Worm (Caenorhabditis elegans): ENCODE measurements around the gene K02D3.2.
A peak's percentile ranks its signal among the peaks of the same experiment; 100 is the strongest.

Gene K02D3.2

DNA sequence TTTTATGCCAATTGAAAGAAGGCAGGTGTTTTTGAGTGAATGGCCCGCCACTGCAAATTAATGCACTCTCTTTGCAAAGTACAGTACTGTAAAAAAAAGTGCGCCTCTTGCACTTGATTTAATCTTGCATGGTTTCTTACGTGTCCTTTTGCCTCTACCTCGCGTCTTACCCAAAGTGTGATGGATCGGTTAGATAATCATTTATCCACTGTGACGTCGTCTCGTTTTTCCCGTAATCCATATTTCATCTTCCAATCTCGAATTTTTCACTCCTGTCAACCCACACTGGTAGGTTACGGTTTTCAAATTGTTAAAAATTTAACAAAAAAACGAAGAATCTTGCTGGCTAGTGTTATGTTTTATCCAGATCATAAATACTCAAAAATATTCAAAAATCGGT is 24.9 kb upstream of the K02D3.2 start:
- TF ChIP-seq nhr-25 (tag; optimal IDR thresholded peaks at IDR 0.05) (no peak), ztf-1 (GFP tag; conservative IDR thresholded peaks at IDR 0.05) (no peak), lin-39 (tag; optimal IDR thresholded peaks at IDR 0.05) (no peak), nhr-23 (tag; optimal IDR thresholded peaks at IDR 0.05) (no peak), nhr-21 (tag; optimal IDR thresholded peaks at IDR 0.05) (no peak), ceh-82 (tag; optimal IDR thresholded peaks at IDR 0.05) (no peak), egl-27 (tag; optimal IDR thresholded peaks at IDR 0.05) (no peak), peb-1 (tag; optimal IDR thresholded peaks at IDR 0.05) (no peak), mab-5 (tag; optimal IDR thresholded peaks at IDR 0.05) (no peak), lsy-2 (tag; optimal IDR thresholded peaks at IDR 0.05) (no peak), F13H6.1 (tag; optimal IDR thresholded peaks at IDR 0.05) (no peak), snpc-4 (tag; optimal IDR thresholded peaks at IDR 0.05) (no peak), blmp-1 (tag; optimal IDR thresholded peaks at IDR 0.05; ENCODE audit: insufficient read depth) (no peak), unc-55 (GFP tag; optimal IDR thresholded peaks at IDR 0.05) (no peak), C34F6.9 (tag; optimal IDR thresholded peaks at IDR 0.05) (no peak), ama-1 (optimal IDR thresholded peaks at IDR 0.05) (no peak), ceh-16 (tag; optimal IDR thresholded peaks at IDR 0.05) (peak; percentile 57), unc-62 (GFP tag; optimal IDR thresholded peaks at IDR 0.05) (no peak), sem-4 (tag; optimal IDR thresholded peaks at IDR 0.05) (no peak), ZK546.5 (tag; optimal IDR thresholded peaks at IDR 0.05) (no peak), elt-1 (tag; optimal IDR thresholded peaks at IDR 0.05) (peak; percentile 84), sma-9 (GFP tag; optimal IDR thresholded peaks at IDR 0.05) (peak; percentile 71), sma-9 (tag; optimal IDR thresholded peaks at IDR 0.05) (no peak), R02D3.7 (tag; optimal IDR thresholded peaks at IDR 0.05) (no peak), aly-2 (tag; optimal IDR thresholded peaks at IDR 0.05) (no peak), unc-39 (tag; optimal IDR thresholded peaks at IDR 0.05) (no peak), zag-1 (tag; optimal IDR thresholded peaks at IDR 0.05) (no peak)

DNA sequence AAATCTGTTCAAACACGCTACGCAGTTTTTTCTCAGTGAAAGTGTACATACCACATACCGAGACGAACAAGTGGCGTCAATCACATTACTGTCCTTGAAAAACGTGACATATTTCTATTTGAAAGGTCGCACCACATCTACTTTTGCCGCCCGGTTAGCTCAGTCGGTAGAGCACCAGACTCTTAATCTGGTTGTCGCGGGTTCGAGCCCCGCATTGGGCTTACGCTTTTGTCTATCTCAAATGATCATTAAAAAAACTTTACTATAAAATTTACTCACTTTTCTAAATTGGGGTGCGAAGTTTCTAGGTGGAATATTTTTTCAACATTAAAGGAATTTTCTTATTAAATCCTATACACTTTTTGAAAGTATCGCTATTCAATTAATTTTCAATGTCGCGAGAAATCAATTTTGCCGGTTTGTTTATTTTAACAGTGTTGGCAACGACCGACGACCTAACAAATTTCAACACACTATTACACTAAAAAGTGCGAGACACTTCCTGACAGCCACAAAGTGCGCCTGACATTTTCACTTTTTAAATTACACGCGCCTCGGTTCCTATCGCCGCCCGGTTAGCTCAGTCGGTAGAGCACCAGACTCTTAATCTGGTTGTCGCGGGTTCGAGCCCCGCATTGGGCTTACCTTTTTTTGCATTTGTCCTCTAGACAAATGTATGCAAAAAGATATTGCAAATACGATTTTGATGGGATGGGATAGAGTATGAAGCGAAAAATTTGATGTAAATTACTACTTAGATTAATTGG is 18.6 kb upstream of the K02D3.2 start:
- TF ChIP-seq unc-62 (GFP tag; optimal IDR thresholded peaks at IDR 0.05) (no peak), F13H6.1 (tag; optimal IDR thresholded peaks at IDR 0.05) (peak; percentile 24), ztf-1 (GFP tag; conservative IDR thresholded peaks at IDR 0.05) (no peak), lin-13 (GFP tag; optimal IDR thresholded peaks at IDR 0.05) (peak; percentile 21), nhr-129 (tag; optimal IDR thresholded peaks at IDR 0.05) (peak; percentile 47), mbf-1 (tag; optimal IDR thresholded peaks at IDR 0.05) (no peak), crh-2 (tag; optimal IDR thresholded peaks at IDR 0.05) (no peak), dmd-4 (tag; optimal IDR thresholded peaks at IDR 0.05) (no peak), lin-11 (tag; optimal IDR thresholded peaks at IDR 0.05) (no peak), mdl-1 (tag; optimal IDR thresholded peaks at IDR 0.05) (no peak), fos-1 (tag; optimal IDR thresholded peaks at IDR 0.05) (peak; percentile 26), egl-27 (tag; optimal IDR thresholded peaks at IDR 0.05) (no peak), elt-3 (tag; optimal IDR thresholded peaks at IDR 0.05) (no peak), ceh-16 (tag; optimal IDR thresholded peaks at IDR 0.05) (peak; percentile 3), alr-1 (tag; optimal IDR thresholded peaks at IDR 0.05) (no peak), C34F6.9 (tag; optimal IDR thresholded peaks at IDR 0.05) (no peak), nhr-6 (tag; optimal IDR thresholded peaks at IDR 0.05) (no peak), nhr-11 (tag; optimal IDR thresholded peaks at IDR 0.05) (peak; percentile 72), zag-1 (tag; optimal IDR thresholded peaks at IDR 0.05) (no peak), unc-39 (tag; optimal IDR thresholded peaks at IDR 0.05) (no peak), lin-39 (tag; optimal IDR thresholded peaks at IDR 0.05) (no peak), ztf-4 (tag; optimal IDR thresholded peaks at IDR 0.05) (no peak), sma-9 (GFP tag; optimal IDR thresholded peaks at IDR 0.05) (peak; percentile 57), sma-9 (tag; optimal IDR thresholded peaks at IDR 0.05) (no peak), R02D3.7 (tag; optimal IDR thresholded peaks at IDR 0.05) (no peak), gmeb-1 (tag; optimal IDR thresholded peaks at IDR 0.05) (peak; percentile 26), nhr-237 (tag; optimal IDR thresholded peaks at IDR 0.05) (no peak), blmp-1 (tag; optimal IDR thresholded peaks at IDR 0.05; ENCODE audit: insufficient read depth) (peak; percentile 33), Y55F3AM.14 (GFP tag; optimal IDR thresholded peaks at IDR 0.05) (no peak), unc-55 (GFP tag; optimal IDR thresholded peaks at IDR 0.05) (peak; percentile 19), lsy-2 (tag; optimal IDR thresholded peaks at IDR 0.05) (no peak), ZK546.5 (tag; optimal IDR thresholded peaks at IDR 0.05) (no peak), skn-1 (tag; optimal IDR thresholded peaks at IDR 0.05) (no peak), peb-1 (tag; optimal IDR thresholded peaks at IDR 0.05) (no peak), ztf-11 (tag; optimal IDR thresholded peaks at IDR 0.05) (no peak), nhr-25 (tag; optimal IDR thresholded peaks at IDR 0.05) (peak; percentile 48), ceh-82 (tag; optimal IDR thresholded peaks at IDR 0.05) (no peak), aly-2 (tag; optimal IDR thresholded peaks at IDR 0.05) (no peak), nhr-10 (tag; optimal IDR thresholded peaks at IDR 0.05) (no peak), ama-1 (optimal IDR thresholded peaks at IDR 0.05) (no peak), nhr-77 (tag; optimal IDR thresholded peaks at IDR 0.05) (no peak), nhr-12 (tag; optimal IDR thresholded peaks at IDR 0.05) (no peak), nhr-23 (tag; optimal IDR thresholded peaks at IDR 0.05) (no peak), mab-5 (tag; optimal IDR thresholded peaks at IDR 0.05) (no peak), snpc-4 (tag; optimal IDR thresholded peaks at IDR 0.05) (no peak), sma-3 (GFP tag; optimal IDR thresholded peaks at IDR 0.05) (peak; percentile 50), elt-1 (tag; optimal IDR thresholded peaks at IDR 0.05) (no peak)

Measured in whole organism, L2 larva.